Fruit fly (Drosophila melanogaster): ENCODE data around the gene sno.

DNA sequence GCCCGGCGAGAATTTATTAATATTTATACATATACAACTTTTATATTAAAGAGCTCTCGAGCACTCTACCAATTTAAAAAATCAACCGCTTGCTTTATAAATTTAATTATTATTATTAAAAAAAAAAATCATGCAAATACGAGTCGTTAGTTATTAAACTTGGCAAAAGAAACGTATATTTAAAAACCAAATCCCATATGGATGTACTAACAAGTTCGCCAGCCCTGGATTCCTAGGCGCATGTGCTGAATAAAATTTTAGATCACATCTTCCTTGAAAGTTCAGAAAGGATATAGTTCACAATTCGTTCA lies 47.2 kb upstream of the sno start, which contains the start of gene comt:
- TF ChIP-seq CG17806 (tag; optimal IDR thresholded peaks at IDR 0.05) = peak; percentile 50
- no peak for TF ChIP-seq EcR (GFP tag; optimal IDR thresholded peaks at IDR 0.05)
- no peak for TF ChIP-seq CG13204 (GFP tag; optimal IDR thresholded peaks at IDR 0.05)
- TF ChIP-seq CG8301 (tag; optimal IDR thresholded peaks at IDR 0.05) = no peak
- TF ChIP-seq CG9948 (tag; optimal IDR thresholded peaks at IDR 0.05) = peak; percentile 44
- no peak for TF ChIP-seq CG14655 (GFP tag; optimal IDR thresholded peaks at IDR 0.05)
- TF ChIP-seq Ets98B (GFP tag; IDR thresholded peaks at IDR 0.05) = peak; percentile 43
- TF ChIP-seq Snoo (tag; optimal IDR thresholded peaks at IDR 0.05) = peak; percentile 38
- peak; percentile 42 for TF ChIP-seq D1 (tag; optimal IDR thresholded peaks at IDR 0.05)
